Fruit fly (Drosophila melanogaster) whole organism, embryonic: Measurements from ENCODE around the gene CG14805.

Source experiments
- CG10321 ChIP-seq: fragments of 200-800 bp; sonication (Bioruptor generic); IDR thresholded peaks from 2 replicates; pipeline ENCODE4 v1.3.6; 2022; ENCODE audit warnings: missing biosample characterization, missing genetic modification characterization
- CG11696 ChIP-seq: fragments of 200-800 bp; sonication (Bioruptor generic); IDR thresholded peaks from 2 replicates; pipeline ENCODE4 v1.3.6; 2022; ENCODE audit warnings: missing biosample characterization, missing genetic modification characterization
- CG12104 ChIP-seq: fragments of 200-800 bp; sonication (Bioruptor generic); optimal IDR thresholded peaks from 3 replicates; lab custom pipeline; 2016; ENCODE audit warnings: missing biosample characterization, missing genetic modification characterization
- CG13894 ChIP-seq: fragments of 200-800 bp; sonication (Bioruptor generic); optimal IDR thresholded peaks from 3 replicates; lab custom pipeline; 2018; ENCODE audit warnings: missing biosample characterization, mild to moderate bottlenecking, missing genetic modification characterization, moderate library complexity
- CG14667 ChIP-seq: fragments of 200-800 bp; sonication (Bioruptor generic); IDR thresholded peaks from 2 replicates; pipeline ENCODE4 v1.3.6; 2022; ENCODE audit warnings: missing biosample characterization, missing genetic modification characterization
- CG17328 ChIP-seq: fragments of 200-800 bp; sonication (Bioruptor generic); IDR thresholded peaks from 2 replicates; pipeline ENCODE4 v1.3.6; 2022; ENCODE audit warnings: missing biosample characterization, missing genetic modification characterization
- CG17359 ChIP-seq: fragments of 200-800 bp; sonication (Bioruptor generic); optimal IDR thresholded peaks from 3 replicates; lab custom pipeline; 2018; ENCODE audit warnings: missing biosample characterization, mild to moderate bottlenecking, missing genetic modification characterization, moderate library complexity
- CG2116 ChIP-seq: fragments of 200-800 bp; sonication (Bioruptor generic); optimal IDR thresholded peaks from 3 replicates; lab custom pipeline; 2018; ENCODE audit warnings: missing biosample characterization, mild to moderate bottlenecking, missing genetic modification characterization
- CG2202 ChIP-seq: fragments of 200-800 bp; sonication (Bioruptor generic); optimal IDR thresholded peaks from 2 replicates; lab custom pipeline; 2018; ENCODE audit warnings: missing biosample characterization, mild to moderate bottlenecking, missing genetic modification characterization
- CG2678 ChIP-seq: fragments of 200-800 bp; sonication (Bioruptor generic); optimal IDR thresholded peaks from 3 replicates; lab custom pipeline; 2019; ENCODE audit warnings: missing biosample characterization, mild to moderate bottlenecking, missing genetic modification characterization, moderate library complexity
- CG3281 ChIP-seq: fragments of 200-800 bp; sonication (Bioruptor generic); optimal IDR thresholded peaks from 3 replicates; lab custom pipeline; 2017; ENCODE audit warnings: missing biosample characterization, mild to moderate bottlenecking, missing genetic modification characterization
- CG6175 ChIP-seq: fragments of 200-800 bp; sonication (Bioruptor generic); IDR thresholded peaks from 3 replicates; pipeline ENCODE4 v1.3.6; 2022; ENCODE audit warnings: missing biosample characterization, missing genetic modification characterization
- CG6813 ChIP-seq: fragments of 200-800 bp; sonication (Bioruptor generic); optimal IDR thresholded peaks from 2 replicates; lab custom pipeline; 2017; ENCODE audit warnings: missing biosample characterization, missing genetic modification characterization, mild to moderate bottlenecking, moderate library complexity, missing genetic modification reagents
- CG7271 ChIP-seq: fragments of 200-800 bp; sonication (Bioruptor generic); optimal IDR thresholded peaks from 2 replicates; lab custom pipeline; 2018; ENCODE audit warnings: missing biosample characterization, mild to moderate bottlenecking, missing genetic modification characterization, moderate library complexity
- CG7839 ChIP-seq: fragments of 200-800 bp; sonication (Bioruptor generic); optimal IDR thresholded peaks from 3 replicates; lab custom pipeline; 2018; ENCODE audit warnings: missing biosample characterization, mild to moderate bottlenecking, missing genetic modification characterization, moderate library complexity
- CG8290 ChIP-seq, 3 experiments: fragments of 200-800 bp; sonication (Bioruptor generic); optimal IDR thresholded peaks; 2 replicates each; lab custom pipeline; 2016 to 2019; ENCODE audit warnings: missing biosample characterization in 3 of 3, missing genetic modification characterization in 3 of 3, mild to moderate bottlenecking in 2 of 3, moderate library complexity in 1 of 3
- CG8924 ChIP-seq: fragments of 200-800 bp; optimal IDR thresholded peaks from 3 replicates; lab custom pipeline; 2019; ENCODE audit warnings: missing biosample characterization, mild to moderate bottlenecking, missing genetic modification characterization, moderate library complexity
- CG8944 ChIP-seq: fragments of 200-800 bp; sonication (Bioruptor generic); optimal IDR thresholded peaks from 3 replicates; lab custom pipeline; 2016; ENCODE audit warnings: missing biosample characterization, missing genetic modification characterization
- Chrac-16 ChIP-seq: fragments of 200-800 bp; sonication (Bioruptor generic); optimal IDR thresholded peaks from 3 replicates; lab custom pipeline; 2016; ENCODE audit warnings: missing biosample characterization, missing genetic modification characterization
- Dbx ChIP-seq: fragments of 200-800 bp; sonication (Bioruptor generic); IDR thresholded peaks from 3 replicates; pipeline ENCODE4 v1.3.6; 2022; ENCODE audit warnings: missing biosample characterization, missing genetic modification characterization
- Fer1 ChIP-seq: fragments of 200-800 bp; sonication (Bioruptor generic); optimal IDR thresholded peaks from 2 replicates; lab custom pipeline; 2017; ENCODE audit warnings: missing biosample characterization, mild to moderate bottlenecking, missing genetic modification characterization
- Hmx ChIP-seq: fragments of 200-800 bp; sonication (Bioruptor generic); optimal IDR thresholded peaks from 2 replicates; lab custom pipeline; 2016; ENCODE audit warnings: missing biosample characterization, missing genetic modification characterization
- Hr39 ChIP-seq: fragments of >200 bp; optimal IDR thresholded peaks from 2 replicates; lab custom pipeline; 2017
- Jarid2 ChIP-seq: fragments of 200-800 bp; sonication (Bioruptor generic); optimal IDR thresholded peaks from 3 replicates; lab custom pipeline; 2017; ENCODE audit warnings: mild to moderate bottlenecking, missing biosample characterization, missing genetic modification reagents, missing genetic modification characterization
- MTF-1 ChIP-seq: fragments of 200-800 bp; sonication (Bioruptor generic); optimal IDR thresholded peaks from 2 replicates; lab custom pipeline; 2018; ENCODE audit warnings: missing biosample characterization, mild to moderate bottlenecking, missing genetic modification characterization, borderline replicate concordance
- Nf-YB ChIP-seq: fragments of 200-800 bp; sonication (Bioruptor generic); optimal IDR thresholded peaks from 3 replicates; lab custom pipeline; 2019; ENCODE audit warnings: missing biosample characterization, mild to moderate bottlenecking, missing genetic modification characterization, moderate library complexity
- Poxn ChIP-seq: fragments of 200-800 bp; sonication (Bioruptor generic); IDR thresholded peaks from 2 replicates; pipeline ENCODE4 v1.3.6; 2022; ENCODE audit warnings: missing biosample characterization, missing genetic modification characterization
- Ravus ChIP-seq: fragments of 200-800 bp; sonication (Bioruptor generic); IDR thresholded peaks from 2 replicates; pipeline ENCODE4 v1.3.6; 2022; ENCODE audit warnings: missing biosample characterization, missing genetic modification characterization
- Sin3A ChIP-seq: fragments of >200 bp; optimal IDR thresholded peaks from 2 replicates; lab custom pipeline; 2018
- Taf1 ChIP-seq: fragments of 200-800 bp; sonication (Bioruptor generic); IDR thresholded peaks from 2 replicates; pipeline ENCODE4 v1.3.6; 2022; ENCODE audit warnings: missing biosample characterization, missing genetic modification characterization
- al ChIP-seq: fragments of 200-800 bp; sonication (Bioruptor generic); IDR thresholded peaks from 2 replicates; pipeline ENCODE4 v1.3.6; 2022; ENCODE audit warnings: missing biosample characterization, missing genetic modification characterization
- ash1 ChIP-seq: fragments of 200-800 bp; sonication (Bioruptor generic); optimal IDR thresholded peaks from 2 replicates; lab custom pipeline; 2018; ENCODE audit warnings: missing biosample characterization, mild to moderate bottlenecking, missing genetic modification characterization
- cad ChIP-seq: fragments of >200 bp; optimal IDR thresholded peaks from 2 replicates; lab custom pipeline; 2017; ENCODE audit warnings: missing biosample characterization, missing genetic modification characterization
- chn ChIP-seq: fragments of 200-800 bp; sonication (Bioruptor generic); optimal IDR thresholded peaks from 2 replicates; lab custom pipeline; 2016; ENCODE audit warnings: missing biosample characterization, missing genetic modification characterization
- ci ChIP-seq: fragments of 200-800 bp; sonication (Bioruptor generic); IDR thresholded peaks from 3 replicates; pipeline ENCODE4 v1.3.6; 2022; ENCODE audit warnings: missing biosample characterization, missing genetic modification characterization
- dmrt99B ChIP-seq: fragments of 200-800 bp; sonication (Bioruptor generic); optimal IDR thresholded peaks from 2 replicates; lab custom pipeline; 2018; ENCODE audit warnings: missing biosample characterization, mild to moderate bottlenecking, missing genetic modification characterization, moderate library complexity
- ems ChIP-seq: fragments of 200-800 bp; sonication (Bioruptor generic); optimal IDR thresholded peaks from 3 replicates; lab custom pipeline; 2016; ENCODE audit warnings: missing biosample characterization, missing genetic modification characterization
- ewg ChIP-seq: fragments of 200-800 bp; sonication (Bioruptor generic); optimal IDR thresholded peaks from 3 replicates; lab custom pipeline; 2017; ENCODE audit warnings: mild to moderate bottlenecking, missing biosample characterization, missing genetic modification reagents, missing genetic modification characterization
- exex ChIP-seq: fragments of 200-800 bp; sonication (Bioruptor generic); optimal IDR thresholded peaks from 4 replicates; lab custom pipeline; 2018; ENCODE audit warnings: missing biosample characterization, mild to moderate bottlenecking, missing genetic modification characterization, moderate library complexity
- fd102C ChIP-seq: fragments of 200-800 bp; sonication (Bioruptor generic); optimal IDR thresholded peaks from 2 replicates; lab custom pipeline; 2018; ENCODE audit warnings: missing biosample characterization, mild to moderate bottlenecking, missing genetic modification characterization, moderate library complexity
- grau ChIP-seq: fragments of 200-800 bp; optimal IDR thresholded peaks from 3 replicates; lab custom pipeline; 2019; ENCODE audit warnings: missing biosample characterization, mild to moderate bottlenecking, missing genetic modification characterization, moderate library complexity
- maf-S ChIP-seq: fragments of 200-800 bp; sonication (Bioruptor generic); optimal IDR thresholded peaks from 2 replicates; lab custom pipeline; 2016; ENCODE audit warnings: missing biosample characterization, missing genetic modification characterization
- mam ChIP-seq: fragments of 200-800 bp; sonication (Bioruptor generic); optimal IDR thresholded peaks from 3 replicates; lab custom pipeline; 2016; ENCODE audit warnings: missing biosample characterization, missing genetic modification characterization
- shn ChIP-seq: fragments of 200-800 bp; sonication (Bioruptor generic); optimal IDR thresholded peaks from 3 replicates; lab custom pipeline; 2016; ENCODE audit warnings: missing biosample characterization, missing genetic modification characterization
- slbo ChIP-seq: fragments of 200-800 bp; sonication (Bioruptor generic); IDR thresholded peaks from 2 replicates; pipeline ENCODE4 v1.3.6; 2022; ENCODE audit warnings: missing biosample characterization, missing genetic modification characterization
- stc ChIP-seq: fragments of 200-800 bp; sonication (Bioruptor generic); IDR thresholded peaks from 2 replicates; pipeline ENCODE4 v1.3.6; 2022; ENCODE audit warnings: missing biosample characterization, missing genetic modification characterization
- stwl ChIP-seq: fragments of 200-800 bp; sonication (Bioruptor generic); optimal IDR thresholded peaks from 3 replicates; lab custom pipeline; 2018; ENCODE audit warnings: missing biosample characterization, mild to moderate bottlenecking, missing genetic modification characterization, moderate library complexity
- sug ChIP-seq: fragments of 200-800 bp; optimal IDR thresholded peaks from 2 replicates; lab custom pipeline; 2019; ENCODE audit warnings: missing biosample characterization, mild to moderate bottlenecking, missing genetic modification characterization, moderate library complexity
- trem ChIP-seq: fragments of 200-800 bp; optimal IDR thresholded peaks from 3 replicates; lab custom pipeline; 2019; ENCODE audit warnings: missing biosample characterization, mild to moderate bottlenecking, missing genetic modification characterization, moderate library complexity
- unpg ChIP-seq: fragments of 200-800 bp; sonication (Bioruptor generic); optimal IDR thresholded peaks from 3 replicates; lab custom pipeline; 2018; ENCODE audit warnings: missing biosample characterization, mild to moderate bottlenecking, missing genetic modification characterization, moderate library complexity
- usp ChIP-seq: fragments of >200 bp; optimal IDR thresholded peaks from 2 replicates; lab custom pipeline; 2017; ENCODE audit warnings: missing biosample characterization, missing genetic modification characterization
- vfl ChIP-seq: fragments of 200-800 bp; sonication (Bioruptor generic); optimal IDR thresholded peaks from 2 replicates; lab custom pipeline; 2016; ENCODE audit warnings: missing biosample characterization, missing genetic modification characterization

Gene CG14805

dm6 chrX:1901605-1902136, 24.6 kb downstream of the CG14805 start, which contains the start of gene Ldaf1 (continued):
- TF ChIP-seq CG2116 (GFP tag; lab: Kevin White, UChicago) (no peak), maf-S (GFP tag; lab: Kevin White, UChicago) (no peak), mam (GFP tag; lab: Kevin White, UChicago) (no peak), Taf1 (no peak), Ravus (GFP tag; lab: Robert Waterston, UW) (no peak), Hmx (GFP tag; lab: Kevin White, UChicago) (no peak), Sin3A (no peak), CG11696 (GFP tag; lab: Robert Waterston, UW) (no peak), ewg (GFP tag; lab: Kevin White, UChicago) (no peak), CG7271 (tag; lab: Kevin White, UChicago) (no peak), grau (peak; percentile 20), CG7839 (tag; lab: Kevin White, UChicago) (no peak), CG8944 (GFP tag; lab: Kevin White, UChicago) (no peak), unpg (GFP tag; lab: Kevin White, UChicago) (no peak), CG17328 (no peak), CG14667 (GFP tag; lab: Robert Waterston, UW) (no peak), Fer1 (GFP tag; lab: Kevin White, UChicago) (peak; percentile 5), dmrt99B (tag; lab: Kevin White, UChicago) (no peak), Dbx (GFP tag; lab: Robert Waterston, UW) (no peak), ash1 (no peak), sug (no peak), trem (peak; percentile 28), CG17359 (no peak), MTF-1 (GFP tag; lab: Kevin White, UChicago) (no peak), shn (GFP tag; lab: Kevin White, UChicago) (no peak), CG6813 (GFP tag; lab: Kevin White, UChicago) (no peak), stwl (tag; lab: Kevin White, UChicago) (peak; percentile 40), CG13894 (tag; lab: Kevin White, UChicago) (no peak), Nf-YB (GFP tag; lab: Kevin White, UChicago) (no peak), vfl (no peak), CG12104 (GFP tag; lab: Kevin White, UChicago) (no peak), CG10321 (GFP tag; lab: Robert Waterston, UW) (no peak), al (no peak), Jarid2 (GFP tag; lab: Kevin White, UChicago) (no peak), cad (GFP tag; lab: Kevin White, UChicago) (no peak), chn (no peak), Chrac-16 (GFP tag; lab: Kevin White, UChicago) (no peak), CG2202 (tag; lab: Kevin White, UChicago) (no peak), Poxn (GFP tag; lab: Robert Waterston, UW) (no peak), CG3281 (GFP tag; lab: Kevin White, UChicago) (peak; percentile 20), usp (GFP tag; lab: Kevin White, UChicago) (no peak), slbo (GFP tag; lab: Robert Waterston, UW) (no peak), fd102C (GFP tag; lab: Kevin White, UChicago) (no peak), CG8290 (GFP tag; optimal IDR thresholded peaks at IDR 0.05; lab: Kevin White, UChicago) (no peak), CG8290 (tag; optimal IDR thresholded peaks at IDR 0.05; lab: Kevin White, UChicago) (peak in 1 of 2 experiments; percentile 5), CG2678 (tag; lab: Kevin White, UChicago) (peak; percentile 11), CG6175 (GFP tag; lab: Robert Waterston, UW) (no peak), CG8924 (tag; lab: Kevin White, UChicago) (peak; percentile 2), stc (GFP tag; lab: Robert Waterston, UW) (no peak), ems (GFP tag; lab: Kevin White, UChicago) (no peak), exex (no peak), ci (no peak), Hr39 (lab: Kevin White, UChicago) (no peak)
